Fruit fly (Drosophila melanogaster) whole organism, prepupa: Measurements from ENCODE around the gene Jon99Ciii.

ENCODE experiments used
- Blimp-1 ChIP-seq: fragments of 200-800 bp; sonication (Bioruptor generic); optimal IDR thresholded peaks from 3 replicates; lab custom pipeline; 2017; ENCODE audit warnings: missing biosample characterization, missing genetic modification characterization, mild to moderate bottlenecking, moderate library complexity, missing genetic modification reagents
- CG10669 ChIP-seq: fragments of 200-800 bp; sonication (Bioruptor generic); optimal IDR thresholded peaks from 3 replicates; lab custom pipeline; 2018; ENCODE audit warnings: missing biosample characterization, mild to moderate bottlenecking, missing genetic modification characterization, moderate library complexity
- CG11294 ChIP-seq: fragments of 200-800 bp; sonication (Bioruptor generic); IDR thresholded peaks from 2 replicates; pipeline ENCODE4 v1.3.6; 2022; ENCODE audit warnings: missing biosample characterization, missing genetic modification characterization
- CG11762 ChIP-seq: fragments of 200-800 bp; sonication (Bioruptor generic); optimal IDR thresholded peaks from 3 replicates; lab custom pipeline; 2016; ENCODE audit warnings: missing biosample characterization, missing genetic modification characterization; ENCODE audit not compliant: insufficient read depth
- CG11902 ChIP-seq: fragments of 200-800 bp; sonication (Bioruptor generic); optimal IDR thresholded peaks from 3 replicates; lab custom pipeline; 2016; ENCODE audit warnings: missing biosample characterization, missing genetic modification characterization
- CG15336 ChIP-seq: fragments of 200-800 bp; sonication (Bioruptor generic); IDR thresholded peaks from 2 replicates; pipeline ENCODE4 v1.3.6; 2022; ENCODE audit warnings: missing biosample characterization, missing genetic modification characterization
- CG16779 ChIP-seq: fragments of 200-800 bp; sonication (Bioruptor generic); optimal IDR thresholded peaks from 3 replicates; lab custom pipeline; 2017; ENCODE audit warnings: missing biosample characterization, mild to moderate bottlenecking, missing genetic modification characterization
- CG3032 ChIP-seq: fragments of 200-800 bp; optimal IDR thresholded peaks from 2 replicates; lab custom pipeline; 2019; ENCODE audit warnings: missing biosample characterization, mild to moderate bottlenecking, missing genetic modification characterization, moderate library complexity
- CG31627 ChIP-seq: fragments of 200-800 bp; sonication (Bioruptor generic); optimal IDR thresholded peaks from 3 replicates; lab custom pipeline; 2016; ENCODE audit warnings: missing biosample characterization, missing genetic modification characterization
- CG32006 ChIP-seq: fragments of 200-800 bp; sonication (Bioruptor generic); optimal IDR thresholded peaks from 3 replicates; lab custom pipeline; 2017; ENCODE audit warnings: missing biosample characterization, mild to moderate bottlenecking, missing genetic modification characterization
- CG34406 ChIP-seq: fragments of 200-800 bp; sonication (Bioruptor generic); optimal IDR thresholded peaks from 3 replicates; lab custom pipeline; 2016; ENCODE audit warnings: missing biosample characterization, missing genetic modification characterization
- CG4318 ChIP-seq: fragments of 200-800 bp; sonication (Bioruptor generic); optimal IDR thresholded peaks from 3 replicates; lab custom pipeline; 2017; ENCODE audit warnings: missing biosample characterization, mild to moderate bottlenecking, missing genetic modification characterization
- CG6163 ChIP-seq: fragments of 200-800 bp; sonication (Bioruptor generic); IDR thresholded peaks from 3 replicates; pipeline ENCODE4 v1.3.6; 2022; ENCODE audit warnings: missing biosample characterization, missing genetic modification characterization
- CG6276 ChIP-seq: fragments of 200-800 bp; sonication (Bioruptor generic); optimal IDR thresholded peaks from 2 replicates; lab custom pipeline; 2017; ENCODE audit warnings: missing biosample characterization, mild to moderate bottlenecking, missing genetic modification characterization
- CG6854 ChIP-seq: fragments of 200-800 bp; sonication (Bioruptor generic); optimal IDR thresholded peaks from 2 replicates; lab custom pipeline; 2017; ENCODE audit warnings: missing biosample characterization, mild to moderate bottlenecking, missing genetic modification characterization
- CG8319 ChIP-seq: fragments of 200-800 bp; sonication (Bioruptor generic); optimal IDR thresholded peaks from 3 replicates; lab custom pipeline; 2016; ENCODE audit warnings: missing biosample characterization, missing genetic modification characterization
- Eip75B ChIP-seq: fragments of 200-800 bp; sonication (Bioruptor generic); optimal IDR thresholded peaks from 3 replicates; lab custom pipeline; 2016; ENCODE audit warnings: missing biosample characterization, missing genetic modification characterization
- Eip78C ChIP-seq: fragments of 200-800 bp; sonication (Bioruptor generic); peaks from one replicate; lab custom pipeline; 2016; ENCODE audit warnings: missing biosample characterization, missing genetic modification characterization
- Eip93F ChIP-seq: fragments of 200-800 bp; sonication (Bioruptor generic); optimal IDR thresholded peaks from 2 replicates; lab custom pipeline; 2016; ENCODE audit warnings: missing biosample characterization, mild to moderate bottlenecking, missing genetic modification characterization
- Ets21C ChIP-seq: fragments of 200-800 bp; sonication (Bioruptor generic); optimal IDR thresholded peaks from 3 replicates; lab custom pipeline; 2016; ENCODE audit warnings: missing biosample characterization, missing genetic modification characterization
- Ets96B ChIP-seq: fragments of 200-800 bp; optimal IDR thresholded peaks from 2 replicates; lab custom pipeline; 2019; ENCODE audit warnings: missing biosample characterization, mild to moderate bottlenecking, missing genetic modification characterization, moderate library complexity
- Hr39 ChIP-seq: fragments of 200-800 bp; sonication (Bioruptor generic); optimal IDR thresholded peaks from 2 replicates; lab custom pipeline; 2016; ENCODE audit warnings: missing biosample characterization, missing genetic modification characterization
- Hr4 ChIP-seq: fragments of 200-800 bp; sonication (Bioruptor generic); optimal IDR thresholded peaks from 3 replicates; lab custom pipeline; 2016; ENCODE audit warnings: missing biosample characterization, missing genetic modification characterization
- Lpt ChIP-seq: fragments of 200-800 bp; sonication (Bioruptor generic); optimal IDR thresholded peaks from 3 replicates; lab custom pipeline; 2016; ENCODE audit warnings: missing biosample characterization, missing genetic modification characterization
- Met ChIP-seq: fragments of 200-800 bp; sonication (Bioruptor generic); optimal IDR thresholded peaks from 3 replicates; lab custom pipeline; 2016; ENCODE audit warnings: missing biosample characterization, missing genetic modification characterization
- Sox15 ChIP-seq: fragments of 200-800 bp; sonication (Bioruptor generic); optimal IDR thresholded peaks from 3 replicates; lab custom pipeline; 2016; ENCODE audit warnings: missing biosample characterization, missing genetic modification characterization
- achi ChIP-seq: fragments of 200-800 bp; sonication (Bioruptor generic); optimal IDR thresholded peaks from 3 replicates; lab custom pipeline; 2016; ENCODE audit warnings: missing biosample characterization, missing genetic modification characterization
- acj6 ChIP-seq: fragments of 200-800 bp; sonication (Bioruptor generic); optimal IDR thresholded peaks from 3 replicates; lab custom pipeline; 2016; ENCODE audit warnings: missing biosample characterization, missing genetic modification characterization
- cyc ChIP-seq: fragments of 200-800 bp; sonication (Bioruptor generic); optimal IDR thresholded peaks from 3 replicates; lab custom pipeline; 2016; ENCODE audit warnings: missing biosample characterization, missing genetic modification characterization
- dac ChIP-seq: fragments of 200-800 bp; sonication (Bioruptor generic); optimal IDR thresholded peaks from 2 replicates; lab custom pipeline; 2017; ENCODE audit warnings: missing biosample characterization, mild to moderate bottlenecking, missing genetic modification characterization
- dsx ChIP-seq: fragments of 200-800 bp; optimal IDR thresholded peaks from 3 replicates; lab custom pipeline; 2019; ENCODE audit warnings: missing biosample characterization, mild to moderate bottlenecking, missing genetic modification characterization, moderate library complexity; ENCODE audit not compliant: poor library complexity, severe bottlenecking
- eg ChIP-seq: fragments of 200-800 bp; sonication (Bioruptor generic); IDR thresholded peaks from 3 replicates; pipeline ENCODE4 v1.3.6; 2022; ENCODE audit warnings: missing biosample characterization, missing genetic modification characterization
- fd59A ChIP-seq: fragments of 200-800 bp; sonication (Bioruptor generic); optimal IDR thresholded peaks from 2 replicates; lab custom pipeline; 2017; ENCODE audit warnings: missing biosample characterization, mild to moderate bottlenecking, missing genetic modification characterization, missing genetic modification reagents
- fd85E ChIP-seq: fragments of 200-800 bp; sonication (Bioruptor generic); optimal IDR thresholded peaks from 3 replicates; lab custom pipeline; 2016; ENCODE audit warnings: missing biosample characterization, missing genetic modification characterization
- fkh ChIP-seq: fragments of 200-800 bp; sonication (Bioruptor generic); optimal IDR thresholded peaks from 3 replicates; lab custom pipeline; 2017; ENCODE audit warnings: missing biosample characterization, mild to moderate bottlenecking, missing genetic modification characterization, moderate library complexity
- lz ChIP-seq: fragments of 200-800 bp; sonication (Bioruptor generic); optimal IDR thresholded peaks from 3 replicates; lab custom pipeline; 2016; ENCODE audit warnings: missing biosample characterization, missing genetic modification characterization
- net ChIP-seq: fragments of 200-800 bp; sonication (Bioruptor generic); optimal IDR thresholded peaks from 3 replicates; lab custom pipeline; 2016; ENCODE audit warnings: missing biosample characterization, missing genetic modification characterization
- salr ChIP-seq, 2 experiments: fragments of 200-800 bp; sonication (Bioruptor generic); optimal IDR thresholded peaks; 3 replicates each; lab custom pipeline; 2016 to 2018; ENCODE audit warnings: missing biosample characterization in 2 of 2, missing genetic modification characterization in 2 of 2, mild to moderate bottlenecking in 1 of 2
- spab ChIP-seq: fragments of 200-800 bp; sonication (Bioruptor generic); optimal IDR thresholded peaks from 2 replicates; lab custom pipeline; 2017; ENCODE audit warnings: missing biosample characterization, mild to moderate bottlenecking, missing genetic modification characterization, missing genetic modification reagents
- topi ChIP-seq: fragments of 200-800 bp; sonication (Bioruptor generic); optimal IDR thresholded peaks from 3 replicates; lab custom pipeline; 2016; ENCODE audit warnings: missing biosample characterization, missing genetic modification characterization

The Jon99Ciii gene

dm6 chr3R:29899635-29900034 is 22.4 kb upstream of the Jon99Ciii start:
- no peak for TF ChIP-seq eg (GFP tag; lab: Robert Waterston, UW)
- no peak for TF ChIP-seq Met (GFP tag; lab: Kevin White, UChicago)
- no peak for TF ChIP-seq CG11762 (GFP tag; lab: Kevin White, UChicago)
- TF ChIP-seq CG3032, result no peak
- no peak for TF ChIP-seq dac (GFP tag; lab: Kevin White, UChicago)
- TF ChIP-seq Ets21C (GFP tag; lab: Kevin White, UChicago), result no peak
- no peak for TF ChIP-seq Blimp-1 (GFP tag; lab: Kevin White, UChicago)
- TF ChIP-seq acj6 (GFP tag; lab: Kevin White, UChicago), result no peak
- TF ChIP-seq topi (GFP tag; lab: Kevin White, UChicago), result no peak
- TF ChIP-seq dsx (GFP tag; lab: Kevin White, UChicago), result no peak
- TF ChIP-seq CG15336 (GFP tag; lab: Robert Waterston, UW), result no peak
- TF ChIP-seq CG6854 (GFP tag; lab: Kevin White, UChicago), result no peak
- no peak for TF ChIP-seq fd85E
- TF ChIP-seq CG10669, result no peak
- TF ChIP-seq Sox15 (GFP tag; lab: Kevin White, UChicago), result no peak
- no peak for TF ChIP-seq CG6276 (GFP tag; lab: Kevin White, UChicago)
- no peak for TF ChIP-seq Eip93F
- TF ChIP-seq CG6163 (GFP tag; lab: Robert Waterston, UW), result no peak

dm6 chr3R:29903775-29904356 is 18.1 kb upstream of the Jon99Ciii start, which contains the start of gene CG15517:
TSS of gene CG15517 (minus strand) at chr3R:29903825.
- TF ChIP-seq Eip75B, result no peak
- TF ChIP-seq Eip78C (GFP tag; lab: Kevin White, UChicago), result peak; percentile 60
- no peak for TF ChIP-seq CG11902 (GFP tag; lab: Kevin White, UChicago)
- no peak for TF ChIP-seq CG11294
- TF ChIP-seq dac (GFP tag; lab: Kevin White, UChicago), result no peak
- TF ChIP-seq CG4318 (GFP tag; lab: Kevin White, UChicago), result no peak
- peak; percentile 11 for TF ChIP-seq cyc (GFP tag; lab: Kevin White, UChicago)
- TF ChIP-seq spab (GFP tag; lab: Kevin White, UChicago), result no peak
- no peak for TF ChIP-seq fd59A (GFP tag; lab: Kevin White, UChicago)
- TF ChIP-seq fkh (GFP tag; lab: Kevin White, UChicago), result peak; percentile 30
- TF ChIP-seq Ets21C (GFP tag; lab: Kevin White, UChicago), result no peak
- TF ChIP-seq CG6276 (GFP tag; lab: Kevin White, UChicago), result no peak
- TF ChIP-seq Lpt, result no peak
- peak; percentile 2 for TF ChIP-seq Hr39
- no peak for TF ChIP-seq Hr4 (GFP tag; lab: Kevin White, UChicago)
- TF ChIP-seq CG8319 (GFP tag; lab: Kevin White, UChicago), result no peak
- no peak for TF ChIP-seq CG6854 (GFP tag; lab: Kevin White, UChicago)
- no peak for TF ChIP-seq CG16779 (tag; lab: Kevin White, UChicago)
- no peak for TF ChIP-seq topi (GFP tag; lab: Kevin White, UChicago)
- no peak for TF ChIP-seq CG31627
- no peak for TF ChIP-seq CG6163 (GFP tag; lab: Robert Waterston, UW)
- no peak for TF ChIP-seq lz
- no peak for TF ChIP-seq acj6 (GFP tag; lab: Kevin White, UChicago)
- no peak for TF ChIP-seq achi (GFP tag; lab: Kevin White, UChicago)
- TF ChIP-seq net (GFP tag; lab: Kevin White, UChicago), result no peak
- no peak for TF ChIP-seq CG32006 (GFP tag; lab: Kevin White, UChicago)

DNA sequence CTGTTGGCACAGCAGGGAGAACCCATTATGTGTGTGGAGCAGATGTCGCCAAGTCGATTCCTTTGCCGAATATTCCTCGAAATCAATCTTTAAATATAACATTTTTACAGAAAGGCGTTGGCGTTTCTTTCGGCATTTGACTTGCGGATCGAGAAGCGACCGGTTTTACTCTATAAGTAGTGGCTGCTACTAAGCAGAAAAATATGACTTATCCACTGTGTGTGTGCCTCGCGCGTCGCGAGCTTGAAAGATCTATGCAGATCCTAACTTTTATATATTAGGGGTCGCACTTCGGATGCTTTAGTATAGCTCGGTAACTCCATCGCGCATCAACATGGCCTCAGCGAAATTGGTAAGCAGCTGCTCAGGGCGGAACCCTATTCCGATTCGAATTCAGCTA is 16.9 kb upstream of the Jon99Ciii start, which contains the start of gene CG15515:
CG15515 (plus strand) TSS at position 301 of the 400 bp plus-strand sequence.
- TF ChIP-seq salr (GFP tag; optimal IDR thresholded peaks at IDR 0.05; lab: Kevin White, UChicago) (no peak), CG34406 (GFP tag; lab: Kevin White, UChicago) (no peak), Eip78C (GFP tag; lab: Kevin White, UChicago) (peak; percentile 33), Ets96B (tag; lab: Kevin White, UChicago) (no peak)
- TF ChIP-seq, all 60 proteins: peak for 1
